Worm (Caenorhabditis elegans) whole organism, young adult: ENCODE results near the gene frpr-9.

Experiments
- B0019.2 ChIP-seq: fragments of 200-800 bp; sonication (Bioruptor generic); conservative IDR thresholded peaks from 2 replicates; pipeline ENCODE4 v1.3.6; 2022; ENCODE audit warnings: missing genetic modification reagents, missing genetic modification characterization, missing compliant biosample characterization
- C06A6.2 ChIP-seq: fragments of 200-800 bp; sonication (Bioruptor generic); conservative IDR thresholded peaks from 2 replicates; pipeline ENCODE4 v1.3.6; 2022; ENCODE audit warnings: missing genetic modification characterization, missing compliant biosample characterization
- D2030.7 ChIP-seq: fragments of 200-800 bp; sonication (Bioruptor generic); IDR thresholded peaks from 2 replicates; pipeline ENCODE4 v1.3.6; 2022; ENCODE audit warnings: missing genetic modification reagents, missing genetic modification characterization, missing compliant biosample characterization
- F33H1.4 ChIP-seq: fragments of 200-800 bp; sonication (Bioruptor generic); IDR thresholded peaks from 2 replicates; pipeline ENCODE4 v1.3.6; 2022; ENCODE audit warnings: missing genetic modification reagents, missing genetic modification characterization, missing compliant biosample characterization
- T07F8.4 ChIP-seq: sonication (generic microtip); optimal IDR thresholded peaks from 2 replicates; lab custom pipeline; 2016; ENCODE audit warnings: mild to moderate bottlenecking, missing genetic modification characterization, moderate library complexity, missing compliant biosample characterization
- T26A5.8 ChIP-seq: sonication (generic microtip); optimal IDR thresholded peaks from 2 replicates; lab custom pipeline; 2016; ENCODE audit warnings: missing genetic modification characterization, missing compliant biosample characterization
- Y53F4B.3 ChIP-seq: fragments of 200-800 bp; sonication (Bioruptor generic); IDR thresholded peaks from 2 replicates; pipeline ENCODE4 v1.3.6; 2022; ENCODE audit warnings: missing genetic modification reagents, missing genetic modification characterization, missing compliant biosample characterization
- Y56A3A.18 ChIP-seq: fragments of 200-800 bp; sonication (Bioruptor generic); IDR thresholded peaks from 2 replicates; pipeline ENCODE4 v1.3.6; 2022; ENCODE audit warnings: missing genetic modification reagents, missing genetic modification characterization, missing compliant biosample characterization
- attf-5 ChIP-seq: fragments of 200-800 bp; sonication (Bioruptor generic); optimal IDR thresholded peaks from 2 replicates; lab custom pipeline; 2018; ENCODE audit warnings: mild to moderate bottlenecking, missing genetic modification characterization, missing compliant biosample characterization
- ceh-27 ChIP-seq: fragments of 200-800 bp; sonication (Bioruptor generic); optimal IDR thresholded peaks from 2 replicates; lab custom pipeline; 2018; ENCODE audit warnings: mild to moderate bottlenecking, missing genetic modification characterization, moderate library complexity, missing compliant biosample characterization
- ceh-40 ChIP-seq: fragments of 200-800 bp; sonication (Bioruptor generic); IDR thresholded peaks from 2 replicates; pipeline ENCODE4 v1.3.6; 2022; ENCODE audit warnings: missing genetic modification characterization, missing compliant biosample characterization
- ceh-58 ChIP-seq: fragments of 200-800 bp; sonication (Bioruptor generic); IDR thresholded peaks from 2 replicates; pipeline ENCODE4 v1.3.6; 2022; ENCODE audit warnings: missing genetic modification characterization, missing compliant biosample characterization
- ceh-91 ChIP-seq: fragments of 200-800 bp; sonication (Bioruptor generic); IDR thresholded peaks from 2 replicates; pipeline ENCODE4 v1.3.6; 2022; ENCODE audit warnings: missing genetic modification reagents, missing genetic modification characterization, missing compliant biosample characterization
- chd-7 ChIP-seq: sonication (generic microtip); optimal IDR thresholded peaks from 2 replicates; lab custom pipeline; 2016; ENCODE audit warnings: mild to moderate bottlenecking, missing genetic modification characterization, moderate library complexity, missing compliant biosample characterization
- dpl-1 ChIP-seq: fragments of 150-350 bp; optimal IDR thresholded peaks from 2 replicates; lab custom pipeline; 2014; ENCODE audit warnings: missing biosample characterization, missing genetic modification reagents, missing genetic modification characterization
- ekl-4 ChIP-seq: fragments of 200-800 bp; sonication (Bioruptor generic); IDR thresholded peaks from 2 replicates; pipeline ENCODE4 v1.3.6; 2022; ENCODE audit warnings: missing genetic modification reagents, missing genetic modification characterization, missing compliant biosample characterization
- fkh-3 ChIP-seq: sonication (generic microtip); optimal IDR thresholded peaks from 2 replicates; lab custom pipeline; 2016; ENCODE audit warnings: mild to moderate bottlenecking, missing genetic modification characterization, missing compliant biosample characterization
- gei-17 ChIP-seq: fragments of 200-800 bp; sonication (Bioruptor generic); optimal IDR thresholded peaks from 2 replicates; lab custom pipeline; 2018; ENCODE audit warnings: mild to moderate bottlenecking, missing genetic modification characterization, missing compliant biosample characterization
- hlh-26 ChIP-seq: fragments of 200-800 bp; sonication (Bioruptor generic); conservative IDR thresholded peaks from 2 replicates; pipeline ENCODE4 v1.3.6; 2022; ENCODE audit warnings: missing genetic modification reagents, missing genetic modification characterization, missing compliant biosample characterization
- hsf-1 ChIP-seq: fragments of 200-800 bp; sonication (Bioruptor generic); IDR thresholded peaks from 2 replicates; pipeline ENCODE4 v1.3.6; 2022; ENCODE audit warnings: missing genetic modification reagents, missing genetic modification characterization, missing compliant biosample characterization
- lag-1 ChIP-seq: fragments of 200-800 bp; sonication (Bioruptor generic); IDR thresholded peaks from 2 replicates; pipeline ENCODE4 v1.3.6; 2022; ENCODE audit warnings: missing genetic modification reagents, missing genetic modification characterization, missing compliant biosample characterization
- lin-26 ChIP-seq: fragments of 200-800 bp; sonication (Bioruptor generic); IDR thresholded peaks from 2 replicates; pipeline ENCODE4 v1.3.6; 2022; ENCODE audit warnings: missing genetic modification reagents, missing genetic modification characterization, missing compliant biosample characterization
- lin-35 ChIP-seq, 3 experiments: fragments of 150-350 bp in 2 of 3; sonication (generic microtip) in 1 of 3; optimal IDR thresholded peaks; 2 replicates each; lab custom pipeline; 2014 to 2018; ENCODE audit warnings: missing biosample characterization in 3 of 3, missing genetic modification characterization in 3 of 3, missing genetic modification reagents in 3 of 3
- lsl-1 ChIP-seq: fragments of 200-800 bp; sonication (Bioruptor generic); optimal IDR thresholded peaks from 2 replicates; lab custom pipeline; 2018; ENCODE audit warnings: mild to moderate bottlenecking, missing genetic modification characterization, moderate library complexity, missing compliant biosample characterization
- madf-10 ChIP-seq: sonication (generic microtip); optimal IDR thresholded peaks from 2 replicates; lab custom pipeline; 2016; ENCODE audit warnings: mild to moderate bottlenecking, missing genetic modification characterization, missing compliant biosample characterization
- madf-3 ChIP-seq: fragments of 200-800 bp; sonication (Bioruptor generic); IDR thresholded peaks from 2 replicates; pipeline ENCODE4 v1.3.6; 2022; ENCODE audit warnings: missing genetic modification reagents, missing genetic modification characterization, missing compliant biosample characterization
- madf-6 ChIP-seq: fragments of 200-800 bp; sonication (Bioruptor generic); IDR thresholded peaks from 2 replicates; pipeline ENCODE4 v1.3.6; 2022; ENCODE audit warnings: missing genetic modification reagents, missing genetic modification characterization, missing compliant biosample characterization
- mcd-1 ChIP-seq: fragments of 200-800 bp; sonication (Bioruptor generic); IDR thresholded peaks from 2 replicates; pipeline ENCODE4 v1.3.6; 2022; ENCODE audit warnings: missing genetic modification reagents, missing genetic modification characterization, missing compliant biosample characterization
- mxl-1 ChIP-seq: sonication (generic microtip); optimal IDR thresholded peaks from 2 replicates; lab custom pipeline; 2016; ENCODE audit warnings: missing genetic modification characterization, missing compliant biosample characterization
- nfya-1 ChIP-seq: sonication (generic microtip); optimal IDR thresholded peaks from 2 replicates; lab custom pipeline; 2017; ENCODE audit warnings: antibody characterized with exemption, missing compliant biosample characterization, missing genetic modification characterization, borderline replicate concordance; ENCODE audit not compliant: insufficient read depth
- nfya-2 ChIP-seq: fragments of 200-800 bp; sonication (Bioruptor generic); IDR thresholded peaks from 2 replicates; pipeline ENCODE4 v1.3.6; 2022; ENCODE audit warnings: missing genetic modification reagents, missing genetic modification characterization, missing compliant biosample characterization
- nfyb-1 ChIP-seq: fragments of 200-800 bp; sonication (Bioruptor generic); IDR thresholded peaks from 2 replicates; pipeline ENCODE4 v1.3.6; 2022; ENCODE audit warnings: missing genetic modification reagents, missing genetic modification characterization, missing compliant biosample characterization
- nhr-120 ChIP-seq: fragments of 200-800 bp; sonication (Bioruptor generic); IDR thresholded peaks from 2 replicates; pipeline ENCODE4 v1.3.6; 2022; ENCODE audit warnings: missing genetic modification characterization, missing compliant biosample characterization
- nhr-179 ChIP-seq: sonication (generic microtip); optimal IDR thresholded peaks from 2 replicates; lab custom pipeline; 2016; ENCODE audit warnings: mild to moderate bottlenecking, missing genetic modification characterization, missing compliant biosample characterization
- nhr-90 ChIP-seq: sonication (generic microtip); optimal IDR thresholded peaks from 2 replicates; lab custom pipeline; 2016; ENCODE audit warnings: missing genotype, mild to moderate bottlenecking, missing genetic modification characterization, missing compliant biosample characterization
- rec-8 ChIP-seq, 2 experiments: sonication (generic microtip); optimal IDR thresholded peaks; 2 replicates each; lab custom pipeline; 2016; ENCODE audit warnings: mild to moderate bottlenecking in 2 of 2, missing genetic modification characterization in 2 of 2, missing genetic modification reagents in 2 of 2, missing genotype in 2 of 2, missing biosample characterization in 1 of 2, missing compliant biosample characterization in 1 of 2, moderate library complexity in 1 of 2
- repo-1 ChIP-seq: sonication (generic microtip); optimal IDR thresholded peaks from 2 replicates; lab custom pipeline; 2017; ENCODE audit warnings: mild to moderate bottlenecking, missing genetic modification characterization, missing compliant biosample characterization
- sea-2 ChIP-seq: fragments of 200-800 bp; sonication (Bioruptor generic); IDR thresholded peaks from 2 replicates; pipeline ENCODE4 v1.3.6; 2022; ENCODE audit warnings: missing genetic modification characterization, missing compliant biosample characterization
- snpc-1.1 ChIP-seq: sonication (generic microtip); optimal IDR thresholded peaks from 2 replicates; lab custom pipeline; 2017; ENCODE audit warnings: missing genetic modification characterization, mild to moderate bottlenecking, missing compliant biosample characterization, antibody characterized with exemption, moderate library complexity, missing genotype, missing genetic modification reagents; ENCODE audit not compliant: insufficient read depth
- snpc-4 ChIP-seq, 5 experiments: fragments of 150-350 bp in 1 of 5; sonication (generic microtip) in 4 of 5; optimal IDR thresholded peaks; 2 replicates each; lab custom pipeline; 2014 to 2018; ENCODE audit warnings: missing genetic modification characterization in 5 of 5, missing biosample characterization in 3 of 5, antibody characterized with exemption in 2 of 5, mild to moderate bottlenecking in 2 of 5, missing compliant biosample characterization in 2 of 5, missing genotype in 2 of 5, moderate library complexity in 2 of 5, missing genetic modification reagents in 1 of 5
- somi-1 ChIP-seq: fragments of 200-800 bp; sonication (Bioruptor generic); optimal IDR thresholded peaks from 2 replicates; lab custom pipeline; 2018; ENCODE audit warnings: mild to moderate bottlenecking, missing genetic modification characterization, missing compliant biosample characterization
- sptf-2 ChIP-seq: fragments of 200-800 bp; sonication (Bioruptor generic); optimal IDR thresholded peaks from 2 replicates; lab custom pipeline; 2018; ENCODE audit warnings: mild to moderate bottlenecking, missing genetic modification characterization, missing compliant biosample characterization
- tbp1 ChIP-seq: fragments of 200-800 bp; sonication (Bioruptor generic); optimal IDR thresholded peaks from 2 replicates; lab custom pipeline; 2018; ENCODE audit warnings: mild to moderate bottlenecking, missing genetic modification characterization, missing compliant biosample characterization
- unc-130 ChIP-seq: sonication (generic microtip); optimal IDR thresholded peaks from 2 replicates; lab custom pipeline; 2016; ENCODE audit warnings: missing genetic modification reagents, missing genetic modification characterization, missing compliant biosample characterization
- zfh-2 ChIP-seq: fragments of 200-800 bp; sonication (Bioruptor generic); conservative IDR thresholded peaks from 2 replicates; pipeline ENCODE4 v1.3.6; 2022; ENCODE audit warnings: missing genetic modification reagents, missing genetic modification characterization, missing compliant biosample characterization
- zim-3 ChIP-seq: sonication (generic microtip); optimal IDR thresholded peaks from 2 replicates; lab custom pipeline; 2017; ENCODE audit warnings: mild to moderate bottlenecking, missing genetic modification characterization, moderate library complexity, missing compliant biosample characterization
- ztf-28 ChIP-seq: fragments of 200-800 bp; sonication (Bioruptor generic); IDR thresholded peaks from 2 replicates; pipeline ENCODE4 v1.3.6; 2022; ENCODE audit warnings: missing genetic modification reagents, missing genetic modification characterization, missing compliant biosample characterization

The frpr-9 gene

DNA sequence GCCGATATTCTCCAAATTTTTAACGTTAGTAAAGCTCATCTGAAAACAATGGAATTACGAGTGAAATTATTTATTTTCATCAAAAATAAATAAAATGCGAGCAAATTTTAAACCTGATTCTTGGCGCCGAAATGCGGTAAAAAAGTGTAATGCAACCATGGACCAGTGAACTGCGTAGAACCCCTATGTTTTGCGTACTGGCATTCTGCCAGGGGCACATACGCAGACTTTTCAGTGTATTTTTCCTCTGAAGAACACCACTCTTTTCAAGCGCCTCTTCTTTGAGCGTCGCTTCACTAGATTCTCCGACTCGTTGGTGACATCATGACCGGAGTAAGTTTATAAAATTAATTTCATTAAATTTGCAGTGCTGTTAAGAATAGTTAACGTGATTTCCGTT lies 26.4 kb upstream of the frpr-9 start, which contains the start of the genes ctf-4 and eef-1G (continued):
- no peak for TF ChIP-seq nfya-1 (tag; lab: Kevin White, UChicago)
- TF ChIP-seq nhr-120 (GFP tag; lab: Robert Waterston, UW) = no peak
- peak; percentile 86 for TF ChIP-seq C06A6.2 (GFP tag; lab: Robert Waterston, UW)
- no peak for TF ChIP-seq fkh-3 (tag; lab: Kevin White, UChicago)
- TF ChIP-seq T07F8.4 (tag; lab: Kevin White, UChicago) = peak; percentile 14
- no peak for TF ChIP-seq rec-8 (tag; optimal IDR thresholded peaks at IDR 0.05; lab: Kevin White, UChicago)
- TF ChIP-seq sea-2 (GFP tag; lab: Robert Waterston, UW) = no peak
- peak; percentile 75 for TF ChIP-seq repo-1
- TF ChIP-seq lsl-1 (GFP tag; lab: Kevin White, UChicago) = peak; percentile 75
- TF ChIP-seq Y56A3A.18 (GFP tag; lab: Robert Waterston, UW) = 0 out of 2 replicates have a peak, but pooled peaks have one; percentile 21
- TF ChIP-seq lin-26 = peak; percentile 55; the same call in 1 of the 2 replicates
- peak; percentile 52 for TF ChIP-seq nhr-90 (tag; lab: Kevin White, UChicago)
- TF ChIP-seq hlh-26 (GFP tag; lab: Robert Waterston, UW) = no peak
- no peak for TF ChIP-seq nfya-2 (GFP tag; lab: Robert Waterston, UW)
- peak; percentile 76 for TF ChIP-seq hsf-1 (GFP tag; lab: Robert Waterston, UW)
- peak; percentile 98 for TF ChIP-seq mcd-1 (GFP tag; lab: Robert Waterston, UW)
- TF ChIP-seq nhr-179 (tag; lab: Kevin White, UChicago) = no peak
- no peak for TF ChIP-seq zfh-2 (GFP tag; lab: Robert Waterston, UW)
- peak; percentile 83 for TF ChIP-seq ceh-91 (GFP tag; lab: Robert Waterston, UW)
- TF ChIP-seq zim-3 (tag; lab: Kevin White, UChicago) = no peak
- peak; percentile 82 for TF ChIP-seq D2030.7
- TF ChIP-seq ztf-28 = no peak
- TF ChIP-seq snpc-1.1 = peak; percentile 59
- TF ChIP-seq tbp1 (GFP tag; lab: Kevin White, UChicago) = peak; percentile 74
- TF ChIP-seq sptf-2 (GFP tag; lab: Kevin White, UChicago) = no peak
- TF ChIP-seq ceh-27 (GFP tag; lab: Kevin White, UChicago) = peak; percentile 93
- TF ChIP-seq mxl-1 (tag; lab: Kevin White, UChicago) = no peak
- peak; percentile 93 for TF ChIP-seq ekl-4
- no peak for TF ChIP-seq ceh-40
- peak; percentile 71 for TF ChIP-seq snpc-4 (GFP tag; optimal IDR thresholded peaks at IDR 0.05; lab: Kevin White, UChicago)
- peak; percentile 65 to 84 (median 80) for TF ChIP-seq snpc-4 (tag; optimal IDR thresholded peaks at IDR 0.05; lab: Kevin White, UChicago)
- TF ChIP-seq attf-5 (GFP tag; lab: Kevin White, UChicago) = peak; percentile 97
- peak; percentile 69 for TF ChIP-seq madf-10 (tag; lab: Kevin White, UChicago)
- no peak for TF ChIP-seq T26A5.8 (tag; lab: Kevin White, UChicago)
- TF ChIP-seq dpl-1 (GFP tag; lab: Kevin White, UChicago) = peak; percentile 89
- TF ChIP-seq somi-1 (GFP tag; lab: Kevin White, UChicago) = peak; percentile 78

DNA sequence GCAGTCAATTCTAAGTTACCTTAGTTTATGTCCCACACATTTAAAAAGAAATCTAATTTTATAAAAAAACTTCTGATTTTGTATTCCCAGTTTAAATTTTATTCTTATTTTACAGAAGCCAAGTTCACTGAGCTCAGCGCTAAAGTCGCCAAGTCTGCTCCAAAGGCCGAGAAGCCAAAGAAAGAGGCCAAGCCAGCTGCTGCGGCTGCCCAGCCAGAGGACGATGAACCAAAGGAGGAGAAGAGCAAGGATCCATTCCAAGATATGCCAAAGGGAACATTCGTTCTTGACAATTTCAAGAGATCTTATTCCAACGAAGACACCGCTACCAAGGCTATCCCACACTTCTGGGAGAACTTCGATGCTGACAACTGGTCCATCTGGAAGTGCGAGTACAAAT lies 25.0 kb upstream of the frpr-9 start:
- TF ChIP-seq unc-130 (GFP tag; lab: Kevin White, UChicago) (no peak), lin-35 (GFP tag; optimal IDR thresholded peaks at IDR 0.05; lab: Kevin White, UChicago) (no peak), Y53F4B.3 (GFP tag; lab: Robert Waterston, UW) (no peak), mcd-1 (GFP tag; lab: Robert Waterston, UW) (peak; percentile 56), repo-1 (peak; percentile 8), ceh-58 (no peak), lin-26 (no peak), madf-3 (peak; percentile 14; the same call in 1 of the 2 replicates), gei-17 (GFP tag; lab: Kevin White, UChicago) (no peak), D2030.7 (no peak), nfyb-1 (0 out of 2 replicates have a peak, but pooled peaks have one; percentile 23), chd-7 (tag; lab: Kevin White, UChicago) (peak; percentile 37), madf-6 (GFP tag; lab: Robert Waterston, UW) (peak; percentile 45; the same call in 1 of the 2 replicates), F33H1.4 (no peak), snpc-4 (GFP tag; optimal IDR thresholded peaks at IDR 0.05; lab: Kevin White, UChicago) (no peak), snpc-4 (tag; optimal IDR thresholded peaks at IDR 0.05; lab: Kevin White, UChicago) (peak in 1 of 4 experiments; percentile 54), lag-1 (GFP tag; lab: Robert Waterston, UW) (0 out of 2 replicates have a peak, but pooled peaks have one; percentile 21), B0019.2 (GFP tag; lab: Robert Waterston, UW) (no peak)
